Worm (Caenorhabditis elegans) whole organism, L1 larva: ENCODE measurements around the gene acl-13.

Source experiments
- C04F5.9 ChIP-seq: sonication (generic microtip); optimal IDR thresholded peaks from 2 replicates; lab custom pipeline; 2016; ENCODE audit warnings: missing genetic modification characterization, missing compliant biosample characterization
- C16A3.4 ChIP-seq: fragments of 150-350 bp; optimal IDR thresholded peaks from 2 replicates; lab custom pipeline; 2014; ENCODE audit warnings: missing biosample characterization, missing genetic modification characterization
- aha-1 ChIP-seq: fragments of 150-350 bp; optimal IDR thresholded peaks from 2 replicates; lab custom pipeline; 2014; ENCODE audit warnings: missing biosample characterization, missing genetic modification characterization
- blmp-1 ChIP-seq: fragments of 150-350 bp; optimal IDR thresholded peaks from 2 replicates; lab custom pipeline; 2014; ENCODE audit warnings: missing biosample characterization, missing genetic modification characterization
- ceh-63 ChIP-seq: fragments of 200-800 bp; sonication (Bioruptor generic); optimal IDR thresholded peaks from 2 replicates; lab custom pipeline; 2018; ENCODE audit warnings: mild to moderate bottlenecking, missing genetic modification characterization, missing compliant biosample characterization
- ces-1 ChIP-seq: fragments of 150-350 bp; optimal IDR thresholded peaks from 2 replicates; lab custom pipeline; 2014; ENCODE audit warnings: missing biosample characterization, missing genetic modification reagents, missing genetic modification characterization
- dsc-1 ChIP-seq: sonication (generic microtip); optimal IDR thresholded peaks from 2 replicates; lab custom pipeline; 2016; ENCODE audit warnings: mild to moderate bottlenecking, missing genetic modification characterization, missing compliant biosample characterization
- egl-13 ChIP-seq: sonication (generic microtip); optimal IDR thresholded peaks from 2 replicates; lab custom pipeline; 2016; ENCODE audit warnings: missing genotype, missing genetic modification reagents, missing genetic modification characterization, missing compliant biosample characterization
- elt-3 ChIP-seq, 6 experiments: fragments of 150-350 bp in 1 of 6; sonication (generic microtip); optimal IDR thresholded peaks; 2 replicates each; lab custom pipeline; 2017 to 2018; ENCODE audit warnings: missing biosample characterization in 6 of 6, missing genetic modification characterization in 6 of 6, inconsistent platforms in 1 of 6
- ets-5 ChIP-seq: fragments of 200-800 bp; sonication (Bioruptor generic); IDR thresholded peaks from 2 replicates; pipeline ENCODE4 v1.3.6; 2022; ENCODE audit warnings: missing genetic modification characterization, missing compliant biosample characterization
- fkh-8 ChIP-seq: sonication (generic microtip); optimal IDR thresholded peaks from 2 replicates; lab custom pipeline; 2016; ENCODE audit warnings: mild to moderate bottlenecking, missing genetic modification characterization, missing compliant biosample characterization
- fos-1 ChIP-seq: fragments of 150-350 bp; optimal IDR thresholded peaks from 2 replicates; lab custom pipeline; 2014; ENCODE audit warnings: missing biosample characterization, missing genetic modification characterization
- hlh-4 ChIP-seq: sonication (generic microtip); optimal IDR thresholded peaks from 2 replicates; lab custom pipeline; 2016; ENCODE audit warnings: mild to moderate bottlenecking, missing genetic modification characterization, missing compliant biosample characterization
- irx-1 ChIP-seq: sonication (generic microtip); optimal IDR thresholded peaks from 2 replicates; lab custom pipeline; 2016; ENCODE audit warnings: missing genetic modification characterization, missing compliant biosample characterization
- isw-1 ChIP-seq: fragments of 200-800 bp; sonication (Bioruptor generic); IDR thresholded peaks from 2 replicates; pipeline ENCODE4 v1.3.6; 2022; ENCODE audit warnings: missing genetic modification characterization, missing compliant biosample characterization
- jun-1 ChIP-seq: fragments of 150-350 bp; optimal IDR thresholded peaks from 2 replicates; lab custom pipeline; 2014; ENCODE audit warnings: missing biosample characterization, missing genetic modification reagents, missing genetic modification characterization
- lin-14 ChIP-seq: fragments of 200-800 bp; sonication (Bioruptor generic); optimal IDR thresholded peaks from 2 replicates; lab custom pipeline; 2018; ENCODE audit warnings: mild to moderate bottlenecking, missing genetic modification characterization, moderate library complexity, missing compliant biosample characterization
- lin-15B ChIP-seq: fragments of 150-350 bp; sonication (generic microtip); optimal IDR thresholded peaks from 3 replicates; lab custom pipeline; 2014; ENCODE audit warnings: missing biosample characterization, missing genetic modification characterization
- lin-35 ChIP-seq, 2 experiments: fragments of 150-350 bp; optimal IDR thresholded peaks; 2 replicates each; lab custom pipeline; 2014; ENCODE audit warnings: missing biosample characterization in 2 of 2, missing genetic modification characterization in 2 of 2, missing genetic modification reagents in 2 of 2
- lin-39 ChIP-seq: fragments of 150-350 bp; optimal IDR thresholded peaks from 2 replicates; lab custom pipeline; 2014; ENCODE audit warnings: missing biosample characterization, missing genetic modification reagents, missing genetic modification characterization
- lsy-2 ChIP-seq, 2 experiments: fragments of 150-350 bp; optimal IDR thresholded peaks; 2 replicates each; lab custom pipeline; 2014; ENCODE audit warnings: missing biosample characterization in 2 of 2, missing genetic modification characterization in 2 of 2
- mdl-1 ChIP-seq, 2 experiments: fragments of 150-350 bp; optimal IDR thresholded peaks; 2 replicates each; lab custom pipeline; 2014 to 2017; ENCODE audit warnings: missing biosample characterization in 2 of 2, missing genetic modification characterization in 2 of 2, inconsistent platforms in 1 of 2
- mef-2 ChIP-seq: fragments of 150-350 bp; optimal IDR thresholded peaks from 2 replicates; lab custom pipeline; 2014; ENCODE audit warnings: missing biosample characterization, missing genetic modification characterization
- mep-1 ChIP-seq: fragments of 150-350 bp; optimal IDR thresholded peaks from 2 replicates; lab custom pipeline; 2014; ENCODE audit warnings: missing biosample characterization, missing genetic modification characterization
- nhr-19 ChIP-seq: fragments of 200-800 bp; sonication (Bioruptor generic); conservative IDR thresholded peaks from 2 replicates; pipeline ENCODE4 v1.3.6; 2022; ENCODE audit warnings: missing genetic modification characterization, missing compliant biosample characterization
- nhr-20 ChIP-seq: sonication (generic microtip); optimal IDR thresholded peaks from 2 replicates; lab custom pipeline; 2016; ENCODE audit warnings: mild to moderate bottlenecking, missing genetic modification characterization, missing compliant biosample characterization
- nhr-237 ChIP-seq: fragments of 150-350 bp; optimal IDR thresholded peaks from 2 replicates; lab custom pipeline; 2014; ENCODE audit warnings: missing biosample characterization, missing genetic modification characterization
- nhr-47 ChIP-seq: sonication (generic microtip); optimal IDR thresholded peaks from 2 replicates; lab custom pipeline; 2016; ENCODE audit warnings: mild to moderate bottlenecking, missing genetic modification characterization, moderate library complexity, missing compliant biosample characterization
- nhr-76 ChIP-seq: sonication (generic microtip); optimal IDR thresholded peaks from 2 replicates; lab custom pipeline; 2017; ENCODE audit warnings: missing biosample characterization, missing genetic modification characterization
- nhr-77 ChIP-seq: fragments of 150-350 bp; optimal IDR thresholded peaks from 2 replicates; lab custom pipeline; 2014; ENCODE audit warnings: missing biosample characterization, missing genetic modification characterization
- nhr-84 ChIP-seq: sonication (generic microtip); optimal IDR thresholded peaks from 2 replicates; lab custom pipeline; 2017; ENCODE audit warnings: missing biosample characterization, missing genetic modification characterization
- pag-3 ChIP-seq: sonication (generic microtip); optimal IDR thresholded peaks from 2 replicates; lab custom pipeline; 2017; ENCODE audit warnings: missing genetic modification characterization, mild to moderate bottlenecking, missing compliant biosample characterization, antibody characterized with exemption, borderline replicate concordance; ENCODE audit not compliant: insufficient read depth
- pqm-1 ChIP-seq: sonication (generic microtip); optimal IDR thresholded peaks from 3 replicates; lab custom pipeline; 2017; ENCODE audit warnings: missing biosample characterization, missing genetic modification characterization
- snu-23 ChIP-seq: sonication (generic microtip); optimal IDR thresholded peaks from 2 replicates; lab custom pipeline; 2016; ENCODE audit warnings: missing genetic modification characterization, missing compliant biosample characterization
- sox-4 ChIP-seq: sonication (generic microtip); optimal IDR thresholded peaks from 2 replicates; lab custom pipeline; 2016; ENCODE audit warnings: missing genetic modification characterization, missing compliant biosample characterization
- sptf-1 ChIP-seq: fragments of 150-350 bp; optimal IDR thresholded peaks from 2 replicates; lab custom pipeline; 2014; ENCODE audit warnings: missing biosample characterization, missing genetic modification characterization
- sup-37 ChIP-seq: fragments of 200-800 bp; sonication (Bioruptor generic); optimal IDR thresholded peaks from 2 replicates; lab custom pipeline; 2018; ENCODE audit warnings: mild to moderate bottlenecking, missing genetic modification characterization, missing compliant biosample characterization
- tlp-1 ChIP-seq: fragments of 150-350 bp; optimal IDR thresholded peaks from 2 replicates; lab custom pipeline; 2014; ENCODE audit warnings: missing biosample characterization, missing genetic modification characterization
- unc-30 ChIP-seq: sonication (generic microtip); optimal IDR thresholded peaks from 2 replicates; lab custom pipeline; 2017; ENCODE audit warnings: missing biosample characterization, missing genetic modification characterization
- unc-98 ChIP-seq: fragments of 200-800 bp; sonication (Bioruptor generic); IDR thresholded peaks from 2 replicates; pipeline ENCODE4 v1.3.6; 2022; ENCODE audit warnings: missing genetic modification characterization, missing compliant biosample characterization
- vab-15 ChIP-seq: sonication (generic microtip); optimal IDR thresholded peaks from 2 replicates; lab custom pipeline; 2017; ENCODE audit warnings: missing genotype, mild to moderate bottlenecking, missing genetic modification characterization, missing compliant biosample characterization
- ztf-11 ChIP-seq, 2 experiments: sonication (generic microtip); optimal IDR thresholded peaks; 2 replicates each; lab custom pipeline; 2016 to 2017; ENCODE audit warnings: missing genetic modification characterization in 2 of 2, missing biosample characterization in 1 of 2, missing compliant biosample characterization in 1 of 2
- ztf-4 ChIP-seq: fragments of 150-350 bp; optimal IDR thresholded peaks from 2 replicates; lab custom pipeline; 2014; ENCODE audit warnings: missing biosample characterization, missing genetic modification characterization

Gene acl-13

ce11 chrIV:12371879-12372278 is 38.4 kb upstream of the acl-13 start, which contains the start of gene wdr-46 (continued):
- TF ChIP-seq nhr-237 (tag; lab: Kevin White, UChicago): peak; percentile 62
- peak; percentile 83 for TF ChIP-seq lin-39 (tag; lab: Kevin White, UChicago)
- peak; percentile 91 for TF ChIP-seq snu-23 (GFP tag; lab: Kevin White, UChicago)
- no peak for TF ChIP-seq pqm-1 (tag; lab: Kevin White, UChicago)
- TF ChIP-seq nhr-47: peak; percentile 92
- TF ChIP-seq fkh-8 (tag; lab: Kevin White, UChicago): peak; percentile 65
- peak; percentile 65 for TF ChIP-seq ztf-4 (tag; lab: Kevin White, UChicago)
- no peak for TF ChIP-seq ets-5 (GFP tag; lab: Robert Waterston, UW)
- TF ChIP-seq C16A3.4 (tag; lab: Kevin White, UChicago): peak; percentile 87
- peak; percentile 88 for TF ChIP-seq isw-1 (GFP tag; lab: Robert Waterston, UW)
- TF ChIP-seq mef-2: no peak
- TF ChIP-seq unc-98 (GFP tag; lab: Robert Waterston, UW): peak; percentile 11; the same call in 1 of the 2 replicates
- peak; percentile 60 for TF ChIP-seq nhr-77 (tag; lab: Kevin White, UChicago)
- TF ChIP-seq elt-3 (tag; optimal IDR thresholded peaks at IDR 0.05; lab: Kevin White, UChicago): peak in 3 of 6 experiments; percentile 56 to 83 (median 66)
- TF ChIP-seq vab-15 (tag; lab: Kevin White, UChicago): peak; percentile 15
- peak; percentile 90 for TF ChIP-seq nhr-20 (tag; lab: Kevin White, UChicago)
- peak; percentile 63 for TF ChIP-seq irx-1 (tag; lab: Kevin White, UChicago)
- peak; percentile 91 for TF ChIP-seq dsc-1 (tag; lab: Kevin White, UChicago)
- TF ChIP-seq unc-30: no peak
- peak; percentile 84 for TF ChIP-seq fos-1
- peak; percentile 73 for TF ChIP-seq C04F5.9 (tag; lab: Kevin White, UChicago)
- TF ChIP-seq lin-15B (tag; lab: Kevin White, UChicago): peak; percentile 71
- no peak for TF ChIP-seq sptf-1
- no peak for TF ChIP-seq pag-3
- TF ChIP-seq nhr-76: no peak
- TF ChIP-seq lin-14 (GFP tag; lab: Kevin White, UChicago): peak; percentile 82
- TF ChIP-seq hlh-4 (tag; lab: Kevin White, UChicago): no peak
- TF ChIP-seq sox-4 (tag; lab: Kevin White, UChicago): peak; percentile 45
- peak; percentile 98 to 99 for TF ChIP-seq lin-35 (GFP tag; optimal IDR thresholded peaks at IDR 0.05; lab: Kevin White, UChicago)
- peak; percentile 78 for TF ChIP-seq egl-13
- peak; percentile 93 for TF ChIP-seq mep-1 (tag; lab: Kevin White, UChicago)
- TF ChIP-seq ztf-11 (tag; optimal IDR thresholded peaks at IDR 0.05; lab: Kevin White, UChicago): peak in 1 of 2 experiments; percentile 68

DNA sequence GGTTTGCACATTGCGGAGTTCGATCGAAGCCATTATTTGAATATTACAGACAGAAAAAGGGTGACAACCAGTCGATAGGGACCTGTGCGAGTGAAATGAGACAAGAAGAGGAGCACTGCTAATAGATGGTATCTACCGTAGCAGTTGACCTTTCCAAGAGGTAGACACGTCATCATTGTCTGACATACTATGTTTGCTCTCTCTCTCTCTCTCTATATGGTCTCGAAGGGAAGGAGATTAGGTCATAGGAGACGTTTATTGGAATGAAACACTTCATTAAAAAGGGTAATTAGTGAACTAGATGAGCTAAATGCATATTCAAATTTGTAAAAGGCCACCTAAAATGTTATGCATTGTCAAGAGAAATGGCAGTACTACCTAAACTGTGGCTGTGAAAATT is 34.2 kb upstream of the acl-13 start, which contains the start of gene atz-1:
atz-1 (minus strand) TSS at position 101 of the 400 bp plus-strand sequence.
- TF ChIP-seq sup-37 (GFP tag; lab: Kevin White, UChicago) (no peak), lsy-2 (tag; optimal IDR thresholded peaks at IDR 0.05; lab: Kevin White, UChicago) (no peak), sptf-1 (no peak), fkh-8 (tag; lab: Kevin White, UChicago) (no peak), ces-1 (no peak), mef-2 (no peak), jun-1 (no peak), lin-14 (GFP tag; lab: Kevin White, UChicago) (no peak), lin-15B (tag; lab: Kevin White, UChicago) (no peak), tlp-1 (tag; lab: Kevin White, UChicago) (no peak), ets-5 (GFP tag; lab: Robert Waterston, UW) (no peak), ceh-63 (GFP tag; lab: Kevin White, UChicago) (no peak), nhr-84 (tag; lab: Kevin White, UChicago) (no peak), aha-1 (tag; lab: Kevin White, UChicago) (no peak), blmp-1 (no peak), mdl-1 (tag; optimal IDR thresholded peaks at IDR 0.05; lab: Kevin White, UChicago) (no peak), nhr-19 (GFP tag; lab: Robert Waterston, UW) (no peak)
